Worm (Caenorhabditis elegans): ENCODE results near the gene B0303.14.

DNA sequence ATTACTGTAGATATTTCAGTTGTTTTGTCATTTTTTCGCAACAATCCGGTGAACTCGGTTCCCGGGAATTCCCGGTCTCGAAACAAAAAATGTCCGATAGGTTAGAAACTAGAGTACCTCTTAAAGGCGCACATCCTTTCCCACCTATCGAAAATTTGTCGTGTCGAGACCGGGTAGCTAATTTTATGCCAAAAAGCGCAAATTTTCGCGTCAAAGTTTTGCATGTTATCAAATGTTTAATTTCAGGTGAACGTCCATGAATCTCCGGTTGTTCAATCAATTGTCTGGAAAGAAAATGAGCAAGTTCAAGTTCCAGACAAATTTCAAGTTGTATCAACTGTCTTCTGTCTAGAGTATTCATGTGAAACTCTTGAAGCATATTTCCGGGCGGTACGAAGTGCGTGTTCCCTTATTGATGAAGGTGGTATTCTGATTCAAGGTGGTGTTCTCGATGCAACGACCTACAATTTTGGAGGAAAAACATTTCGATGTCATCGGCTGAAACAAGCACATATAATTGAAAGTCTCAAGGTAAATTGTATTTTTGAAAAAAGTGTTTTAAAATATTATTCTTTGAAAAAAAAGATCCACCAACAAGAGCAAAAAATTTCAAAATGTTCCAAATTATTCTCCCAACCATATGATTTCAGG, 30.3 kb downstream of the B0303.14 start:
- no peak for TF ChIP-seq lin-15B (tag; optimal IDR thresholded peaks at IDR 0.05)
- no peak for TF ChIP-seq nhr-85 (tag)
- TF ChIP-seq nhr-11 (tag; optimal IDR thresholded peaks at IDR 0.05) = no peak
- no peak for TF ChIP-seq ama-1 (optimal IDR thresholded peaks at IDR 0.05)
- no peak for TF ChIP-seq ceh-8 (GFP tag; optimal IDR thresholded peaks at IDR 0.05)
- TF ChIP-seq unc-130 (tag; optimal IDR thresholded peaks at IDR 0.05) = no peak

Data from whole organism, L1 larva.